Fruit fly (Drosophila melanogaster): ENCODE measurements around the gene AOX2.

- TF ChIP-seq esn (GFP tag; optimal IDR thresholded peaks at IDR 0.05) (no peak), vri (GFP tag; optimal IDR thresholded peaks at IDR 0.05) (no peak), CG6854 (GFP tag; optimal IDR thresholded peaks at IDR 0.05) (no peak), CG32006 (GFP tag; optimal IDR thresholded peaks at IDR 0.05) (no peak), Gug (GFP tag; IDR thresholded peaks at IDR 0.05) (no peak)
These were observed 10.8 kb downstream of the AOX2 start, which contains the start of gene CG31296 for dm6 chr3R:15531373-15531772.

Data from whole organism, prepupa.